Worm (Caenorhabditis elegans): ENCODE measurements around the gene oig-2.
A peak's percentile ranks its signal among the peaks of the same experiment; 100 is the strongest.

DNA sequence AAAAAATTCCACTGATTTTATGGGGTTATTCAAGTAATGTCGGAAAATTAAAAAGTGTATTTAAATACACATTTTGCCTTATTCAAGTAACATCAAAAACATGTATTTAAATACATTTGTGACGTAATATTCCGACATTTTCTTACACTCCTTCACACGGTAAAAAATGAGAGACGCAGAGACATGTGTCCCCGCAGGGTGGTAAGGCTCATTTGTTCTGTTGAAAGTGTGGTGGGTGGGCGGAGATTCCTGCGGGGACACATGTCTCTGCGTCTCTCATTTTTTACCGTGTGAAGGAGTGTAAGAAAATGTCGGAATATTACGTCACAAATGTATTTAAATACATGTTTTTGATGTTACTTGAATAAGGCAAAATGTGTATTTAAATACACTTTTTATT, 8.4 kb upstream of the oig-2 start:
- TF ChIP-seq flt-1 (GFP tag; IDR thresholded peaks at IDR 0.05) (peak; percentile 90), ref-1 (GFP tag; conservative IDR thresholded peaks at IDR 0.05) (peak; percentile 56; the same call in 1 of the 2 replicates), klf-2 (GFP tag; conservative IDR thresholded peaks at IDR 0.05) (peak; percentile 71; the same call in 1 of the 2 replicates)

Measured in whole organism, midembryonic.